Worm (Caenorhabditis elegans) whole organism, mixed stage, embryonic: ENCODE data around the gene ptp-4A2.

Source experiments
- M03D4.4 ChIP-seq: sonication (generic microtip); optimal IDR thresholded peaks from 2 replicates; lab custom pipeline; 2017; ENCODE audit warnings: mild to moderate bottlenecking, missing genetic modification characterization, missing compliant biosample characterization
- bed-3 ChIP-seq: fragments of 200-800 bp; sonication (Bioruptor generic); optimal IDR thresholded peaks from 3 replicates; lab custom pipeline; 2018; ENCODE audit warnings: mild to moderate bottlenecking, missing genetic modification characterization, moderate library complexity, missing compliant biosample characterization
- blmp-1 ChIP-seq: fragments of 150-350 bp; optimal IDR thresholded peaks from 2 replicates; lab custom pipeline; 2014; ENCODE audit warnings: missing biosample characterization, missing genetic modification characterization
- ceh-39 ChIP-seq: fragments of 150-350 bp; optimal IDR thresholded peaks from 2 replicates; lab custom pipeline; 2014; ENCODE audit warnings: missing biosample characterization, missing genetic modification characterization
- ceh-43 ChIP-seq: fragments of 200-800 bp; sonication (Bioruptor generic); optimal IDR thresholded peaks from 2 replicates; lab custom pipeline; 2018; ENCODE audit warnings: mild to moderate bottlenecking, missing genetic modification characterization, moderate library complexity, missing compliant biosample characterization
- ceh-83 ChIP-seq: fragments of 200-800 bp; sonication (Bioruptor generic); optimal IDR thresholded peaks from 2 replicates; lab custom pipeline; 2018; ENCODE audit warnings: mild to moderate bottlenecking, missing genetic modification characterization, missing compliant biosample characterization
- ces-1 ChIP-seq: fragments of 150-350 bp; optimal IDR thresholded peaks from 2 replicates; lab custom pipeline; 2014; ENCODE audit warnings: missing biosample characterization, missing genetic modification reagents, missing genetic modification characterization
- cnd-1 ChIP-seq: fragments of 200-800 bp; sonication (Bioruptor generic); optimal IDR thresholded peaks from 2 replicates; lab custom pipeline; 2018; ENCODE audit warnings: mild to moderate bottlenecking, missing genetic modification characterization, missing compliant biosample characterization
- drap-1 ChIP-seq: fragments of 200-800 bp; sonication (Bioruptor generic); optimal IDR thresholded peaks from 3 replicates; lab custom pipeline; 2018; ENCODE audit warnings: mild to moderate bottlenecking, missing genetic modification characterization, missing compliant biosample characterization
- elt-1 ChIP-seq: sonication (generic microtip); optimal IDR thresholded peaks from 2 replicates; lab custom pipeline; 2017; ENCODE audit warnings: missing genetic modification characterization, mild to moderate bottlenecking, missing compliant biosample characterization, antibody characterized with exemption, moderate library complexity, borderline replicate concordance; ENCODE audit not compliant: insufficient read depth
- elt-3 ChIP-seq: fragments of 150-350 bp; optimal IDR thresholded peaks from 2 replicates; lab custom pipeline; 2014; ENCODE audit warnings: missing biosample characterization, missing genetic modification characterization
- flh-1 ChIP-seq: fragments of 200-800 bp; sonication (Bioruptor generic); optimal IDR thresholded peaks from 2 replicates; lab custom pipeline; 2018; ENCODE audit warnings: mild to moderate bottlenecking, missing genetic modification characterization, moderate library complexity, missing compliant biosample characterization
- ham-2 ChIP-seq: fragments of 200-800 bp; sonication (Bioruptor generic); optimal IDR thresholded peaks from 2 replicates; lab custom pipeline; 2018; ENCODE audit warnings: mild to moderate bottlenecking, missing genetic modification characterization, missing compliant biosample characterization
- hlh-1 ChIP-seq: fragments of 150-350 bp; optimal IDR thresholded peaks from 2 replicates; lab custom pipeline; 2014; ENCODE audit warnings: missing biosample characterization, missing genetic modification reagents, missing genetic modification characterization
- lin-13 ChIP-seq: fragments of 150-350 bp; optimal IDR thresholded peaks from 2 replicates; lab custom pipeline; 2014; ENCODE audit warnings: missing biosample characterization, missing genetic modification characterization
- lin-32 ChIP-seq: fragments of 200-800 bp; sonication (Bioruptor generic); optimal IDR thresholded peaks from 2 replicates; lab custom pipeline; 2018; ENCODE audit warnings: mild to moderate bottlenecking, missing genetic modification characterization, missing compliant biosample characterization
- lsy-2 ChIP-seq: fragments of 150-350 bp; optimal IDR thresholded peaks from 2 replicates; lab custom pipeline; 2014; ENCODE audit warnings: missing biosample characterization, missing genetic modification characterization
- mab-5 ChIP-seq: fragments of 150-350 bp; optimal IDR thresholded peaks from 2 replicates; lab custom pipeline; 2014; ENCODE audit warnings: missing biosample characterization, missing genetic modification characterization
- mep-1 ChIP-seq: fragments of 150-350 bp; optimal IDR thresholded peaks from 2 replicates; lab custom pipeline; 2017; ENCODE audit warnings: missing biosample characterization, missing genetic modification reagents, missing genetic modification characterization, inconsistent platforms
- mls-2 ChIP-seq: sonication (generic microtip); optimal IDR thresholded peaks from 2 replicates; lab custom pipeline; 2016; ENCODE audit warnings: mild to moderate bottlenecking, missing genetic modification characterization, moderate library complexity, missing compliant biosample characterization
- nhr-12 ChIP-seq: fragments of 150-350 bp; optimal IDR thresholded peaks from 2 replicates; lab custom pipeline; 2014; ENCODE audit warnings: missing biosample characterization, missing genetic modification characterization
- nhr-2 ChIP-seq: fragments of 150-350 bp; optimal IDR thresholded peaks from 2 replicates; lab custom pipeline; 2014; ENCODE audit warnings: missing biosample characterization, missing genetic modification characterization
- nhr-237 ChIP-seq: fragments of 150-350 bp; optimal IDR thresholded peaks from 2 replicates; lab custom pipeline; 2014; ENCODE audit warnings: missing biosample characterization, missing genetic modification characterization
- nhr-28 ChIP-seq: fragments of 150-350 bp; optimal IDR thresholded peaks from 2 replicates; lab custom pipeline; 2014; ENCODE audit warnings: missing biosample characterization, missing genetic modification characterization
- nhr-76 ChIP-seq: sonication (generic microtip); optimal IDR thresholded peaks from 2 replicates; lab custom pipeline; 2017; ENCODE audit warnings: missing biosample characterization, missing genetic modification characterization
- pha-4 ChIP-seq: fragments of 150-350 bp; optimal IDR thresholded peaks from 2 replicates; lab custom pipeline; 2018; ENCODE audit warnings: missing biosample characterization, missing genetic modification reagents, missing genetic modification characterization
- sem-2 ChIP-seq: fragments of 200-800 bp; sonication (Bioruptor generic); optimal IDR thresholded peaks from 2 replicates; lab custom pipeline; 2018; ENCODE audit warnings: mild to moderate bottlenecking, missing genetic modification characterization, missing compliant biosample characterization
- snpc-4 ChIP-seq: fragments of 150-350 bp; optimal IDR thresholded peaks from 2 replicates; lab custom pipeline; 2014; ENCODE audit warnings: missing biosample characterization, missing genetic modification characterization
- sptf-1 ChIP-seq: sonication (generic microtip); optimal IDR thresholded peaks from 2 replicates; lab custom pipeline; 2017; ENCODE audit warnings: mild to moderate bottlenecking, missing genetic modification characterization, moderate library complexity, missing compliant biosample characterization
- tbx-8 ChIP-seq: fragments of 200-800 bp; sonication (Bioruptor generic); optimal IDR thresholded peaks from 2 replicates; lab custom pipeline; 2018; ENCODE audit warnings: mild to moderate bottlenecking, missing genetic modification characterization, moderate library complexity, missing compliant biosample characterization
- unc-120 ChIP-seq: sonication (generic microtip); optimal IDR thresholded peaks from 2 replicates; lab custom pipeline; 2017; ENCODE audit warnings: missing genetic modification characterization, missing compliant biosample characterization; ENCODE audit not compliant: poor library complexity, severe bottlenecking
- unc-39 ChIP-seq: fragments of 150-350 bp; optimal IDR thresholded peaks from 2 replicates; lab custom pipeline; 2014; ENCODE audit warnings: missing biosample characterization, missing genetic modification characterization
- unc-62 ChIP-seq: fragments of 150-350 bp; optimal IDR thresholded peaks from 2 replicates; lab custom pipeline; 2014; ENCODE audit warnings: missing biosample characterization, missing genetic modification reagents, missing genetic modification characterization
- zip-8 ChIP-seq: fragments of 150-350 bp; optimal IDR thresholded peaks from 2 replicates; lab custom pipeline; 2014; ENCODE audit warnings: missing biosample characterization, missing genetic modification characterization
- ztf-11 ChIP-seq: fragments of 150-350 bp; optimal IDR thresholded peaks from 2 replicates; lab custom pipeline; 2014; ENCODE audit warnings: missing biosample characterization, missing genetic modification characterization

The ptp-4A2 gene

DNA sequence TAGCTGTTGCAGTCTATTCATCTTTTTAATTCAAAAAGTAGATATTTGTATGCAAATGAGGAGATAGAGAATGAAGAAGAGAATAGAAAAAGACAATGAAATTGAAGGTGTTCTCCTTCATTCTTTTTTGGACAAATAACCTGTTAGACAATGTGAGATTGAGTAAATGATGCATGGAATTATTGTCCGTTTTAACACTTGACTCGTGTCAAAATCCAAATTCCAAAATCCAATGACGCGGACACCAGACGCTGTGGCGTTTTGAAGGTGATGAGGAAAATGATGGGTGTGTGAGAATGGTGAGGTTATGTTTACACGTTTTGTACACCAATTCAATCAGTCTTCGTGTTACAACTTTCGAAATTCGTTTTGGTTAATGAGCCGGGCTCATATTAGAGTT, 36.0 kb upstream of the ptp-4A2 start:
- TF ChIP-seq unc-39 (tag; lab: Kevin White, UChicago) = no peak
- TF ChIP-seq nhr-28 (tag; lab: Kevin White, UChicago) = no peak
- TF ChIP-seq lin-13 (tag; lab: Kevin White, UChicago) = no peak
- peak; percentile 66 for TF ChIP-seq ces-1

ce11 chrX:3977271-3977670, 34.2 kb upstream of the ptp-4A2 start:
- TF ChIP-seq ceh-39 (tag; lab: Kevin White, UChicago) = no peak
- peak; percentile 37 for TF ChIP-seq mls-2 (tag; lab: Kevin White, UChicago)
- peak; percentile 92 for TF ChIP-seq zip-8 (tag; lab: Kevin White, UChicago)
- peak; percentile 83 for TF ChIP-seq nhr-2
- TF ChIP-seq, all 35 proteins: peak for 3

ce11 chrX:3976755-3977154, 33.6 kb upstream of the ptp-4A2 start:
- TF ChIP-seq unc-62 (GFP tag; lab: Kevin White, UChicago) (peak; percentile 77), nhr-12 (tag; lab: Kevin White, UChicago) (no peak), hlh-1 (peak; percentile 81)

- no peak for TF ChIP-seq tbx-8 (GFP tag; lab: Kevin White, UChicago)
- peak; percentile 39 for TF ChIP-seq nhr-2
- TF ChIP-seq elt-3 (tag; lab: Kevin White, UChicago) = no peak
- no peak for TF ChIP-seq snpc-4 (tag; lab: Kevin White, UChicago)
- no peak for TF ChIP-seq mep-1
- no peak for TF ChIP-seq mab-5 (tag; lab: Kevin White, UChicago)
- peak; percentile 87 for TF ChIP-seq hlh-1
- TF ChIP-seq nhr-12 (tag; lab: Kevin White, UChicago) = no peak
- TF ChIP-seq zip-8 (tag; lab: Kevin White, UChicago) = no peak
- TF ChIP-seq lin-32 (GFP tag; lab: Kevin White, UChicago) = no peak
- no peak for TF ChIP-seq unc-39 (tag; lab: Kevin White, UChicago)
- no peak for TF ChIP-seq ceh-83 (GFP tag; lab: Kevin White, UChicago)
- TF ChIP-seq ces-1 = no peak
- no peak for TF ChIP-seq pha-4
- no peak for TF ChIP-seq flh-1 (GFP tag; lab: Kevin White, UChicago)
Measured at ce11 chrX:3974160-3974559, 31.0 kb upstream of the ptp-4A2 start.

DNA sequence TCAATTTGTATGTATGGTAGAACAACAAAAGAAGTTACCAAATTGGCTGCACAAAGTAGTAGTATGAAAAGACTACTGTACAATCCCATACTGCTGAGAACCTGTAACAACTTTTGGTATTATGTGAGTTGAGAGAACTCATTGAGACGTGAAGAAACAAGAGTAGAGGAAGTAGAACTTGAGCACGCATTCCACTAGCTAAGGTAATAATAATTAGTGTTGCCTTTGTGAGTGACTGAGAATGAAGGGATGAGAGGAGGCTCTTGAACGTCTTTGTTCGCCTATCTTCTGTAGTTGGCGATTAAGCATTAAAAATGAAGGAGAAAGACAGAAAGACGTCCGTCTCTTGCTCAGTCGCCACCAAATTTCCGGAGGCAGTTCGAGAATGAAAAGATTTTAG, 30.4 kb upstream of the ptp-4A2 start, which contains the start of gene C16B8.4:
TSS of gene C16B8.4 (minus strand) at position 101 of the 400 bp plus-strand sequence.
- no peak for TF ChIP-seq flh-1 (GFP tag; lab: Kevin White, UChicago)
- TF ChIP-seq M03D4.4 = no peak
- no peak for TF ChIP-seq nhr-28 (tag; lab: Kevin White, UChicago)
- TF ChIP-seq pha-4 = no peak
- no peak for TF ChIP-seq nhr-2

DNA sequence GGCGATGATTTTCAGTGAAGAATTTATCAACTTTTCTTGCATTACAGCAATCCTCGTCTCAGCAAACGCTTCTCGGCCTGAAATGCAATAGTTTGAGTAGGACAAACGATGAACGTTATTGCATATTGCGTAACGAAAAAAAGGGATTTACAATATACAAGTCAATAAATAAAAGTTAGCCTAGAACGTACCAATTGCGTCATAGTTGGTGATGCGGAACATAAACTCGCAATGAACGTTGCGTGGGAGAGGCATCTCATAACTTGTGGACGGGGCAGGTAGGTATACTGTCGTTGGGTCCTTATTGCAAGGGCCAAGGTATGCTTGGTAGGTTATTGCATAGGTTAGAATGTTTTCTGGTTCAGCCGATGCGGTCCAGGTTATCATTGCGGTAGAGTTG, 27.7 kb upstream of the ptp-4A2 start:
- TF ChIP-seq nhr-2 (peak; percentile 83), zip-8 (tag; lab: Kevin White, UChicago) (peak; percentile 98), unc-39 (tag; lab: Kevin White, UChicago) (no peak)

ce11 chrX:3969980-3970403, 26.9 kb upstream of the ptp-4A2 start:
- TF ChIP-seq sem-2 (GFP tag; lab: Kevin White, UChicago) = peak; percentile 86
- peak; percentile 88 for TF ChIP-seq ceh-83 (GFP tag; lab: Kevin White, UChicago)
- peak; percentile 94 for TF ChIP-seq sptf-1 (tag; lab: Kevin White, UChicago)
- no peak for TF ChIP-seq lsy-2 (tag; lab: Kevin White, UChicago)
- no peak for TF ChIP-seq blmp-1 (tag; lab: Kevin White, UChicago)
- peak; percentile 83 for TF ChIP-seq ceh-43 (GFP tag; lab: Kevin White, UChicago)
- TF ChIP-seq ceh-39 (tag; lab: Kevin White, UChicago) = peak; percentile 7
- peak; percentile 9 for TF ChIP-seq nhr-28 (tag; lab: Kevin White, UChicago)
- no peak for TF ChIP-seq snpc-4 (tag; lab: Kevin White, UChicago)
- TF ChIP-seq zip-8 (tag; lab: Kevin White, UChicago) = no peak
- TF ChIP-seq nhr-76 (tag; lab: Kevin White, UChicago) = no peak
- peak; percentile 86 for TF ChIP-seq tbx-8 (GFP tag; lab: Kevin White, UChicago)
- TF ChIP-seq nhr-2 = no peak
- peak; percentile 6 for TF ChIP-seq mep-1
- no peak for TF ChIP-seq mab-5 (tag; lab: Kevin White, UChicago)
- peak; percentile 56 for TF ChIP-seq unc-62 (GFP tag; lab: Kevin White, UChicago)
- TF ChIP-seq unc-120 (tag; lab: Kevin White, UChicago) = peak; percentile 93
- TF ChIP-seq drap-1 = peak; percentile 92
- peak; percentile 66 for TF ChIP-seq ztf-11 (tag; lab: Kevin White, UChicago)
- peak; percentile 74 for TF ChIP-seq bed-3 (GFP tag; lab: Kevin White, UChicago)
- peak; percentile 81 for TF ChIP-seq pha-4
- peak; percentile 94 for TF ChIP-seq cnd-1 (tag; lab: Kevin White, UChicago)
- TF ChIP-seq lin-13 (tag; lab: Kevin White, UChicago) = peak; percentile 82
- TF ChIP-seq nhr-237 = no peak
- TF ChIP-seq hlh-1 = no peak
- TF ChIP-seq unc-39 (tag; lab: Kevin White, UChicago) = peak; percentile 53
- peak; percentile 46 for TF ChIP-seq ces-1
- TF ChIP-seq flh-1 (GFP tag; lab: Kevin White, UChicago) = peak; percentile 50
- no peak for TF ChIP-seq elt-1
- peak; percentile 91 for TF ChIP-seq M03D4.4
- peak; percentile 83 for TF ChIP-seq ham-2 (GFP tag; lab: Kevin White, UChicago)
- peak; percentile 94 for TF ChIP-seq mls-2 (tag; lab: Kevin White, UChicago)
